Worm (Caenorhabditis elegans) whole organism, midembryonic: Measurements from ENCODE around the gene dmsr-12.

ENCODE experiments used
- T22C8.4 ChIP-seq: fragments of 200-800 bp; sonication (Bioruptor generic); IDR thresholded peaks from 2 replicates; pipeline ENCODE4 v1.3.6; 2022; ENCODE audit warnings: missing genetic modification characterization, missing compliant biosample characterization
- cog-1 ChIP-seq: sonication (generic microtip); optimal IDR thresholded peaks from 2 replicates; lab custom pipeline; 2016; ENCODE audit warnings: missing genetic modification characterization, missing compliant biosample characterization
- flt-1 ChIP-seq: fragments of 200-800 bp; sonication (Bioruptor generic); IDR thresholded peaks from 2 replicates; pipeline ENCODE4 v1.3.6; 2022; ENCODE audit warnings: missing genetic modification characterization, missing compliant biosample characterization
- klf-2 ChIP-seq: fragments of 200-800 bp; sonication (Bioruptor generic); conservative IDR thresholded peaks from 2 replicates; pipeline ENCODE4 v1.3.6; 2022; ENCODE audit warnings: missing genetic modification reagents, missing genetic modification characterization, missing compliant biosample characterization
- ref-1 ChIP-seq: fragments of 200-800 bp; sonication (Bioruptor generic); conservative IDR thresholded peaks from 2 replicates; pipeline ENCODE4 v1.3.6; 2022; ENCODE audit warnings: missing genetic modification reagents, missing genetic modification characterization, missing compliant biosample characterization
- tab-1 ChIP-seq: fragments of 200-800 bp; sonication (Bioruptor generic); IDR thresholded peaks from 2 replicates; pipeline ENCODE4 v1.3.6; 2022; ENCODE audit warnings: missing genetic modification characterization, missing compliant biosample characterization
- ztf-29 ChIP-seq: fragments of 200-800 bp; sonication (Bioruptor generic); IDR thresholded peaks from 2 replicates; pipeline ENCODE4 v1.3.6; 2022; ENCODE audit warnings: missing genetic modification reagents, missing genetic modification characterization, missing compliant biosample characterization

- TF ChIP-seq tab-1 (GFP tag; lab: Robert Waterston, UW): no peak
- TF ChIP-seq ztf-29 (GFP tag; lab: Robert Waterston, UW): no peak
- no peak for TF ChIP-seq klf-2 (GFP tag; lab: Robert Waterston, UW)
- no peak for TF ChIP-seq flt-1 (GFP tag; lab: Robert Waterston, UW)
- TF ChIP-seq cog-1 (tag; lab: Kevin White, UChicago): no peak
- TF ChIP-seq ref-1 (GFP tag; lab: Robert Waterston, UW): no peak
- TF ChIP-seq T22C8.4 (GFP tag; lab: Robert Waterston, UW): no peak
These were observed 13.3 kb downstream of the dmsr-12 start for ce11 chrV:6792973-6793372.
